Worm (Caenorhabditis elegans): ENCODE results near the gene R11D1.13.

DNA sequence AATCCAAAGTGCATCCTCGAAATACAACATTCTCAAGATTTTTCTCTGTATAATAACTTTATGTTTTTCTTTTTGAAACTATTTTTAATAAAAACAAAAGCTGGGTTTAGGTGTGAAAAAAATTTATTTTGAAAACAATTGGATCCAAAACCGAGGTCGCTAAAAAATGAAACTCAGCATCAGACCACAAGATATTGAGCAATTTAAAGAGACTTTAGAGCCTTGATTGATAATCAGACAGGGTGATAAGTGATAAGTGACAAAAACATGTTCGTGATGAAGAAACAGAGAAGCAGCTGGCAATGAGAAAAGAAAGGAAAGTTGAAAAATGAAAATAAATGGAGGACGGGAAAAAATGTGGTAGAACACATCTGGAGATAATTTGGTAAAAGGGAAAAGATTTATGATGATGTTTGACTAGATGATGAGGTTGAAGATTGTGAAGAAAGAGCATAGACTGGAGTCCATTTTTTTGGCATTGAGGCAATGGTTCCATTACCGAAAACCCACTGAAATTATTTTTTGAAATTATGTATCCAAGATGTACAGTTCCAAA lies 24.6 kb downstream of the R11D1.13 start, which contains the start of gene C15C8.6:
- TF ChIP-seq unc-62 (GFP tag; optimal IDR thresholded peaks at IDR 0.05) (no peak), alr-1 (tag; optimal IDR thresholded peaks at IDR 0.05) (no peak), nhr-12 (tag; optimal IDR thresholded peaks at IDR 0.05) (no peak), aly-2 (tag; optimal IDR thresholded peaks at IDR 0.05) (no peak), gmeb-1 (tag; optimal IDR thresholded peaks at IDR 0.05) (no peak), ztf-11 (tag; optimal IDR thresholded peaks at IDR 0.05) (no peak), unc-39 (tag; optimal IDR thresholded peaks at IDR 0.05) (no peak), mdl-1 (tag; optimal IDR thresholded peaks at IDR 0.05) (no peak), snpc-4 (tag; optimal IDR thresholded peaks at IDR 0.05) (no peak), nhr-237 (tag; optimal IDR thresholded peaks at IDR 0.05) (no peak), nhr-77 (tag; optimal IDR thresholded peaks at IDR 0.05) (no peak), ztf-4 (tag; optimal IDR thresholded peaks at IDR 0.05) (no peak), R02D3.7 (tag; optimal IDR thresholded peaks at IDR 0.05) (no peak), nhr-23 (tag; optimal IDR thresholded peaks at IDR 0.05) (no peak)
